Worm (Caenorhabditis elegans) whole organism, L3 larva: Measurements from ENCODE around the gene R13D11.10.

Source experiments
- ZK546.5 ChIP-seq: sonication (generic microtip); optimal IDR thresholded peaks from 2 replicates; lab custom pipeline; 2017; ENCODE audit warnings: missing biosample characterization, missing genetic modification characterization
- aly-2 ChIP-seq: fragments of 150-350 bp; optimal IDR thresholded peaks from 2 replicates; lab custom pipeline; 2014; ENCODE audit warnings: missing biosample characterization, missing genetic modification characterization
- ceh-82 ChIP-seq: fragments of 150-350 bp; optimal IDR thresholded peaks from 2 replicates; lab custom pipeline; 2014; ENCODE audit warnings: missing biosample characterization, missing genetic modification characterization
- ceh-9 ChIP-seq: sonication (generic microtip); optimal IDR thresholded peaks from 2 replicates; lab custom pipeline; 2018; ENCODE audit warnings: missing biosample characterization, missing genetic modification characterization
- egl-27 ChIP-seq: sonication (generic microtip); optimal IDR thresholded peaks from 4 replicates; lab custom pipeline; 2017; ENCODE audit warnings: missing biosample characterization, missing genetic modification reagents, missing genetic modification characterization
- elt-2 ChIP-seq: sonication (generic microtip); optimal IDR thresholded peaks from 2 replicates; lab custom pipeline; 2016; ENCODE audit warnings: missing genetic modification reagents, mild to moderate bottlenecking, missing genetic modification characterization, missing compliant biosample characterization
- elt-3 ChIP-seq, 3 experiments: fragments of 150-350 bp in 1 of 3; sonication (generic microtip) in 2 of 3; optimal IDR thresholded peaks; 2 replicates in 2 of 3; 4 replicates in 1 of 3; lab custom pipeline; 2014 to 2017; ENCODE audit warnings: missing biosample characterization in 3 of 3, missing genetic modification characterization in 3 of 3
- eor-1 ChIP-seq, 2 experiments: fragments of 150-350 bp; optimal IDR thresholded peaks; 2 replicates each; lab custom pipeline; 2014 to 2018; ENCODE audit warnings: missing biosample characterization in 2 of 2, missing genetic modification characterization in 2 of 2
- fkh-10 ChIP-seq: sonication (generic microtip); optimal IDR thresholded peaks from 2 replicates; lab custom pipeline; 2017; ENCODE audit warnings: missing biosample characterization, missing genetic modification reagents, missing genetic modification characterization
- fkh-2 ChIP-seq: fragments of 150-350 bp; optimal IDR thresholded peaks from 2 replicates; lab custom pipeline; 2014; ENCODE audit warnings: missing biosample characterization, missing genetic modification reagents, missing genetic modification characterization
- fos-1 ChIP-seq: fragments of 150-350 bp; optimal IDR thresholded peaks from 2 replicates; lab custom pipeline; 2014; ENCODE audit warnings: missing biosample characterization, missing genetic modification characterization
- hmg-11 ChIP-seq: sonication (generic microtip); optimal IDR thresholded peaks from 2 replicates; lab custom pipeline; 2016; ENCODE audit warnings: missing genetic modification characterization, missing compliant biosample characterization
- jun-1 ChIP-seq: fragments of 150-350 bp; optimal IDR thresholded peaks from 2 replicates; lab custom pipeline; 2014; ENCODE audit warnings: missing biosample characterization, missing genetic modification reagents, missing genetic modification characterization
- lin-15B ChIP-seq: fragments of 150-350 bp; optimal IDR thresholded peaks from 2 replicates; lab custom pipeline; 2014; ENCODE audit warnings: missing biosample characterization, missing genetic modification characterization
- lin-39 ChIP-seq: fragments of 150-350 bp; optimal IDR thresholded peaks from 2 replicates; lab custom pipeline; 2018; ENCODE audit warnings: missing biosample characterization, missing genetic modification reagents, missing genetic modification characterization
- lsy-12 ChIP-seq: sonication (generic microtip); optimal IDR thresholded peaks from 2 replicates; lab custom pipeline; 2016; ENCODE audit warnings: mild to moderate bottlenecking, missing genetic modification characterization, missing compliant biosample characterization
- mml-1 ChIP-seq: fragments of 150-350 bp; sonication (generic microtip); optimal IDR thresholded peaks from 3 replicates; lab custom pipeline; 2014; ENCODE audit warnings: missing biosample characterization, missing genetic modification characterization
- nhr-28 ChIP-seq: fragments of 150-350 bp; optimal IDR thresholded peaks from 2 replicates; lab custom pipeline; 2014; ENCODE audit warnings: missing biosample characterization, missing genetic modification characterization
- nhr-43 ChIP-seq: sonication (generic microtip); optimal IDR thresholded peaks from 2 replicates; lab custom pipeline; 2016; ENCODE audit warnings: mild to moderate bottlenecking, missing genetic modification characterization, missing compliant biosample characterization; ENCODE audit not compliant: poor library complexity, severe bottlenecking
- nhr-76 ChIP-seq: fragments of 150-350 bp; sonication (generic microtip); optimal IDR thresholded peaks from 5 replicates; lab custom pipeline; 2014; ENCODE audit warnings: missing biosample characterization, missing genetic modification characterization
- pqm-1 ChIP-seq: fragments of 150-350 bp; optimal IDR thresholded peaks from 2 replicates; lab custom pipeline; 2017; ENCODE audit warnings: missing biosample characterization, missing genetic modification characterization, inconsistent platforms
- sea-2 ChIP-seq: fragments of 150-350 bp; sonication (generic microtip); optimal IDR thresholded peaks from 4 replicates; lab custom pipeline; 2014; ENCODE audit warnings: missing biosample characterization, missing genetic modification reagents, missing genetic modification characterization
- skn-1 ChIP-seq: fragments of 150-350 bp; optimal IDR thresholded peaks from 2 replicates; lab custom pipeline; 2014; ENCODE audit warnings: missing biosample characterization, missing genetic modification characterization
- snpc-4 ChIP-seq: fragments of 150-350 bp; optimal IDR thresholded peaks from 2 replicates; lab custom pipeline; 2014; ENCODE audit warnings: missing biosample characterization, missing genetic modification characterization
- tbx-2 ChIP-seq: sonication (generic microtip); optimal IDR thresholded peaks from 2 replicates; lab custom pipeline; 2016; ENCODE audit warnings: mild to moderate bottlenecking, missing genetic modification characterization, missing compliant biosample characterization
- unc-39 ChIP-seq: sonication (generic microtip); optimal IDR thresholded peaks from 4 replicates; lab custom pipeline; 2017; ENCODE audit warnings: missing biosample characterization, missing genetic modification characterization
- zag-1 ChIP-seq: fragments of 150-350 bp; optimal IDR thresholded peaks from 2 replicates; lab custom pipeline; 2014; ENCODE audit warnings: missing biosample characterization, missing genetic modification characterization
- ztf-4 ChIP-seq: fragments of 150-350 bp; optimal IDR thresholded peaks from 2 replicates; lab custom pipeline; 2014; ENCODE audit warnings: missing biosample characterization, missing genetic modification characterization

Gene R13D11.10

ce11 chrV:772210-772609 lies 40.8 kb downstream of the R13D11.10 start:
- no peak for TF ChIP-seq ceh-9 (tag; lab: Kevin White, UChicago)
- no peak for TF ChIP-seq lsy-12 (tag; lab: Kevin White, UChicago)
- no peak for TF ChIP-seq elt-3 (tag; optimal IDR thresholded peaks at IDR 0.05; lab: Kevin White, UChicago)
- TF ChIP-seq ZK546.5 = no peak
- no peak for TF ChIP-seq jun-1 (tag; lab: Kevin White, UChicago)
- no peak for TF ChIP-seq zag-1 (tag; lab: Kevin White, UChicago)
- TF ChIP-seq egl-27 (tag; lab: Kevin White, UChicago) = no peak
- no peak for TF ChIP-seq sea-2 (GFP tag; lab: Kevin White, UChicago)
- no peak for TF ChIP-seq fkh-10 (GFP tag; lab: Kevin White, UChicago)
- TF ChIP-seq mml-1 = no peak
- no peak for TF ChIP-seq hmg-11 (tag; lab: Kevin White, UChicago)
- no peak for TF ChIP-seq nhr-43 (tag; lab: Kevin White, UChicago)
- no peak for TF ChIP-seq lin-15B (tag; lab: Kevin White, UChicago)
- no peak for TF ChIP-seq eor-1 (tag; optimal IDR thresholded peaks at IDR 0.05; lab: Kevin White, UChicago)
- no peak for TF ChIP-seq fkh-2 (tag; lab: Kevin White, UChicago)
- TF ChIP-seq elt-2 = no peak
- no peak for TF ChIP-seq nhr-28 (tag; lab: Kevin White, UChicago)
- no peak for TF ChIP-seq snpc-4
- no peak for TF ChIP-seq nhr-76 (tag; lab: Kevin White, UChicago)
- TF ChIP-seq pqm-1 = no peak

DNA sequence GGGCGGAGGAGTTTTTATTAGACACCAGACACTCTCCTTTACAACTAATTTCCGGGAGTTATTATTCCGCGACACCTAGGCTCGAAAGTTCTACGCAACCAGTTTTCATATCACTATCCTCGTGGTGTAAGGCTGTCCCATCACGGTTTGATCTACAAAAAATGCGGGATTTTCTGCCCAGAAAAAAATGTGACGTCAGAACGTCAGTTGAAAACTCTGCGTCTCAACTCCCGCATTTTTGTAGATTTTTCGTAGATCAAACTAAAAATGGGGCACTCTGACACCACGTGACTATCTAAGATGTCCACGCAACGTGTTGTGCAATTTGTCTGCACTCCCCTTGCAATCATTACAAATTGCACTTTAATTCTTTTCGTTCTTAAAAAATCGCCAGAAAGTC lies 48.3 kb downstream of the R13D11.10 start, which contains the start of gene str-238:
Gene str-238, plus strand, starts transcription at position 301 of the 400 bp plus-strand sequence.
- no peak for TF ChIP-seq unc-39 (tag; lab: Kevin White, UChicago)
- TF ChIP-seq fos-1 (tag; lab: Kevin White, UChicago) = no peak
- no peak for TF ChIP-seq zag-1 (tag; lab: Kevin White, UChicago)
- TF ChIP-seq ztf-4 (tag; lab: Kevin White, UChicago) = no peak
- TF ChIP-seq ZK546.5 = no peak
- TF ChIP-seq tbx-2 (tag; lab: Kevin White, UChicago) = no peak
- TF ChIP-seq ceh-82 = no peak
- TF ChIP-seq aly-2 = no peak
- no peak for TF ChIP-seq skn-1 (tag; lab: Kevin White, UChicago)
- TF ChIP-seq lin-39 (tag; lab: Kevin White, UChicago) = no peak
- no peak for TF ChIP-seq lsy-12 (tag; lab: Kevin White, UChicago)
